Fruit fly (Drosophila melanogaster): ENCODE measurements around the gene CG31897.

- no peak for TF ChIP-seq CTCF (optimal IDR thresholded peaks at IDR 0.05)
- no peak for TF ChIP-seq CG8478 (optimal IDR thresholded peaks at IDR 0.05)
These were observed 36.1 kb downstream of the CG31897 start for dm6 chr2L:8478379-8478778.
